Fruit fly (Drosophila melanogaster) whole organism, embryonic: ENCODE results near the gene His3.3A.

Source experiments
- CG10147 ChIP-seq: fragments of 200-800 bp; sonication (Bioruptor generic); optimal IDR thresholded peaks from 2 replicates; lab custom pipeline; 2019; ENCODE audit warnings: missing biosample characterization, mild to moderate bottlenecking, missing genetic modification characterization, moderate library complexity
- CG10267 ChIP-seq: fragments of 200-800 bp; sonication (Bioruptor generic); optimal IDR thresholded peaks from 2 replicates; lab custom pipeline; 2018; ENCODE audit warnings: missing biosample characterization, mild to moderate bottlenecking, missing genetic modification characterization, moderate library complexity
- CG10274 ChIP-seq: fragments of 200-800 bp; sonication (Bioruptor generic); optimal IDR thresholded peaks from 3 replicates; lab custom pipeline; 2017; ENCODE audit warnings: missing biosample characterization, mild to moderate bottlenecking, missing genetic modification characterization
- CG11504 ChIP-seq: fragments of 200-800 bp; sonication (Bioruptor generic); optimal IDR thresholded peaks from 3 replicates; lab custom pipeline; 2019; ENCODE audit warnings: missing biosample characterization, mild to moderate bottlenecking, missing genetic modification characterization, moderate library complexity
- CG12104 ChIP-seq: fragments of 200-800 bp; sonication (Bioruptor generic); optimal IDR thresholded peaks from 3 replicates; lab custom pipeline; 2016; ENCODE audit warnings: missing biosample characterization, missing genetic modification characterization
- CG12155 ChIP-seq: fragments of 200-800 bp; sonication (Bioruptor generic); optimal IDR thresholded peaks from 3 replicates; lab custom pipeline; 2016; ENCODE audit warnings: missing biosample characterization, missing genetic modification characterization
- CG13894 ChIP-seq: fragments of 200-800 bp; sonication (Bioruptor generic); optimal IDR thresholded peaks from 3 replicates; lab custom pipeline; 2018; ENCODE audit warnings: missing biosample characterization, mild to moderate bottlenecking, missing genetic modification characterization, moderate library complexity
- CG14050 ChIP-seq: fragments of 200-800 bp; sonication (Bioruptor generic); IDR thresholded peaks from 3 replicates; pipeline ENCODE4 v1.3.6; 2022; ENCODE audit warnings: missing biosample characterization, missing genetic modification characterization
- CG17385 ChIP-seq: fragments of 200-800 bp; sonication (Bioruptor generic); optimal IDR thresholded peaks from 3 replicates; lab custom pipeline; 2018; ENCODE audit warnings: missing biosample characterization, mild to moderate bottlenecking, missing genetic modification characterization
- CG18262 ChIP-seq: fragments of 200-800 bp; optimal IDR thresholded peaks from 3 replicates; lab custom pipeline; 2019; ENCODE audit warnings: missing biosample characterization, mild to moderate bottlenecking, missing genetic modification characterization, moderate library complexity
- CG18599 ChIP-seq: fragments of 200-800 bp; sonication (Bioruptor generic); optimal IDR thresholded peaks from 3 replicates; lab custom pipeline; 2017; ENCODE audit warnings: missing biosample characterization, missing genetic modification characterization, mild to moderate bottlenecking, moderate library complexity, missing genetic modification reagents
- CG2678 ChIP-seq: fragments of 200-800 bp; sonication (Bioruptor generic); optimal IDR thresholded peaks from 3 replicates; lab custom pipeline; 2019; ENCODE audit warnings: missing biosample characterization, mild to moderate bottlenecking, missing genetic modification characterization, moderate library complexity
- CG34376 ChIP-seq: fragments of 200-800 bp; sonication (Bioruptor generic); optimal IDR thresholded peaks from 2 replicates; lab custom pipeline; 2018; ENCODE audit warnings: missing biosample characterization, mild to moderate bottlenecking, missing genetic modification characterization
- CG34422 ChIP-seq: fragments of 200-800 bp; sonication (Bioruptor generic); IDR thresholded peaks from 3 replicates; pipeline ENCODE4 v1.3.6; 2022; ENCODE audit warnings: missing biosample characterization, missing genetic modification characterization
- CG4328 ChIP-seq: fragments of 200-800 bp; sonication (Bioruptor generic); optimal IDR thresholded peaks from 3 replicates; lab custom pipeline; 2017; ENCODE audit warnings: missing biosample characterization, missing genetic modification reagents, missing genetic modification characterization
- CG6254 ChIP-seq: fragments of 200-800 bp; sonication (Bioruptor generic); optimal IDR thresholded peaks from 3 replicates; lab custom pipeline; 2017; ENCODE audit warnings: mild to moderate bottlenecking, missing biosample characterization, missing genetic modification reagents, missing genetic modification characterization
- CG8944 ChIP-seq: fragments of 200-800 bp; sonication (Bioruptor generic); optimal IDR thresholded peaks from 3 replicates; lab custom pipeline; 2016; ENCODE audit warnings: missing biosample characterization, missing genetic modification characterization
- Camta ChIP-seq: fragments of 200-800 bp; sonication (Bioruptor generic); optimal IDR thresholded peaks from 2 replicates; lab custom pipeline; 2016; ENCODE audit warnings: missing biosample characterization, missing genetic modification characterization
- Deaf1 ChIP-seq: fragments of 200-800 bp; optimal IDR thresholded peaks from 3 replicates; lab custom pipeline; 2019; ENCODE audit warnings: missing biosample characterization, mild to moderate bottlenecking, missing genetic modification characterization, moderate library complexity
- Doc2 ChIP-seq: fragments of 200-800 bp; sonication (Bioruptor generic); IDR thresholded peaks from 2 replicates; pipeline ENCODE4 v1.3.6; 2022; ENCODE audit warnings: missing biosample characterization, missing genetic modification characterization
- Doc3 ChIP-seq: fragments of 200-800 bp; sonication (Bioruptor generic); IDR thresholded peaks from 3 replicates; pipeline ENCODE4 v1.3.6; 2022; ENCODE audit warnings: missing biosample characterization, missing genetic modification characterization; ENCODE audit not compliant: partially characterized antibody
- HLH54F ChIP-seq: fragments of 200-800 bp; sonication (Bioruptor generic); optimal IDR thresholded peaks from 3 replicates; lab custom pipeline; 2016; ENCODE audit warnings: missing biosample characterization, missing genetic modification characterization
- Jarid2 ChIP-seq: fragments of 200-800 bp; sonication (Bioruptor generic); optimal IDR thresholded peaks from 3 replicates; lab custom pipeline; 2017; ENCODE audit warnings: mild to moderate bottlenecking, missing biosample characterization, missing genetic modification reagents, missing genetic modification characterization
- Lhr ChIP-seq: fragments of 200-800 bp; sonication (Bioruptor generic); optimal IDR thresholded peaks from 3 replicates; lab custom pipeline; 2017; ENCODE audit warnings: mild to moderate bottlenecking, missing biosample characterization, missing genetic modification reagents, missing genetic modification characterization
- Med ChIP-seq: fragments of 200-800 bp; sonication (Bioruptor generic); peaks from one replicate; lab custom pipeline; 2016; ENCODE audit warnings: missing biosample characterization, missing genetic modification characterization, mild to moderate bottlenecking, inconsistent platforms, moderate library complexity
- Myb ChIP-seq: fragments of 200-800 bp; sonication (Bioruptor generic); optimal IDR thresholded peaks from 2 replicates; lab custom pipeline; 2016; ENCODE audit warnings: missing biosample characterization, missing genetic modification characterization
- NFAT ChIP-seq: fragments of 200-800 bp; sonication (Bioruptor generic); IDR thresholded peaks from 2 replicates; pipeline ENCODE4 v1.3.6; 2022; ENCODE audit warnings: missing biosample characterization, missing genetic modification characterization
- NK7.1 ChIP-seq: fragments of 200-800 bp; sonication (Bioruptor generic); optimal IDR thresholded peaks from 3 replicates; lab custom pipeline; 2016; ENCODE audit warnings: missing biosample characterization, missing genetic modification characterization
- Nf-YB ChIP-seq: fragments of 200-800 bp; sonication (Bioruptor generic); optimal IDR thresholded peaks from 3 replicates; lab custom pipeline; 2019; ENCODE audit warnings: missing biosample characterization, mild to moderate bottlenecking, missing genetic modification characterization, moderate library complexity
- Nf-YC ChIP-seq: fragments of 200-800 bp; optimal IDR thresholded peaks from 3 replicates; lab custom pipeline; 2019; ENCODE audit warnings: missing biosample characterization, mild to moderate bottlenecking, missing genetic modification characterization, moderate library complexity
- NfI ChIP-seq: fragments of 200-800 bp; sonication (Bioruptor generic); optimal IDR thresholded peaks from 3 replicates; lab custom pipeline; 2018; ENCODE audit warnings: missing biosample characterization, mild to moderate bottlenecking, missing genetic modification characterization, moderate library complexity
- Poxn ChIP-seq: fragments of 200-800 bp; sonication (Bioruptor generic); IDR thresholded peaks from 2 replicates; pipeline ENCODE4 v1.3.6; 2022; ENCODE audit warnings: missing biosample characterization, missing genetic modification characterization
- YL-1 ChIP-seq: fragments of 200-800 bp; sonication (Bioruptor generic); optimal IDR thresholded peaks from 3 replicates; lab custom pipeline; 2017; ENCODE audit warnings: missing biosample characterization, mild to moderate bottlenecking, missing genetic modification characterization
- bsh ChIP-seq, 2 experiments: fragments of 200-800 bp; sonication (Bioruptor generic); optimal IDR thresholded peaks; 2 replicates each; lab custom pipeline; 2017 to 2018; ENCODE audit warnings: mild to moderate bottlenecking in 2 of 2, missing biosample characterization in 2 of 2, missing genetic modification characterization in 2 of 2, moderate library complexity in 1 of 2
- btn ChIP-seq: fragments of 200-800 bp; sonication (Bioruptor generic); optimal IDR thresholded peaks from 2 replicates; lab custom pipeline; 2016; ENCODE audit warnings: missing biosample characterization, missing genetic modification characterization
- cg ChIP-seq: fragments of 200-800 bp; sonication (Bioruptor generic); optimal IDR thresholded peaks from 3 replicates; lab custom pipeline; 2019; ENCODE audit warnings: missing biosample characterization, mild to moderate bottlenecking, missing genetic modification characterization, moderate library complexity
- crp ChIP-seq, 2 experiments: fragments of 200-800 bp; sonication (Bioruptor generic); optimal IDR thresholded peaks; 2 replicates in 1 of 2; 3 replicates in 1 of 2; lab custom pipeline; 2017; ENCODE audit warnings: missing biosample characterization in 2 of 2, missing genetic modification characterization in 2 of 2, mild to moderate bottlenecking in 1 of 2, moderate library complexity in 1 of 2
- dimm ChIP-seq: fragments of 200-800 bp; sonication (Bioruptor generic); IDR thresholded peaks from 2 replicates; pipeline ENCODE4 v1.3.6; 2022; ENCODE audit warnings: missing biosample characterization, missing genetic modification characterization
- ewg ChIP-seq: fragments of 200-800 bp; sonication (Bioruptor generic); optimal IDR thresholded peaks from 3 replicates; lab custom pipeline; 2017; ENCODE audit warnings: mild to moderate bottlenecking, missing biosample characterization, missing genetic modification reagents, missing genetic modification characterization
- ftz-f1 ChIP-seq: fragments of 200-800 bp; sonication (Bioruptor generic); optimal IDR thresholded peaks from 2 replicates; lab custom pipeline; 2016; ENCODE audit warnings: missing biosample characterization, missing genetic modification characterization
- gem ChIP-seq: fragments of 200-800 bp; sonication (Bioruptor generic); optimal IDR thresholded peaks from 2 replicates; lab custom pipeline; 2019; ENCODE audit warnings: missing biosample characterization, mild to moderate bottlenecking, missing genetic modification characterization, moderate library complexity
- grn ChIP-seq: fragments of 200-800 bp; sonication (Bioruptor generic); optimal IDR thresholded peaks from 3 replicates; lab custom pipeline; 2017; ENCODE audit warnings: missing biosample characterization, missing genetic modification characterization
- lilli ChIP-seq: fragments of 200-800 bp; sonication (Bioruptor generic); optimal IDR thresholded peaks from 3 replicates; lab custom pipeline; 2016; ENCODE audit warnings: missing biosample characterization, missing genetic modification characterization
- row ChIP-seq: fragments of 200-800 bp; sonication (Bioruptor generic); IDR thresholded peaks from 3 replicates; pipeline ENCODE4 v1.3.6; 2022; ENCODE audit warnings: missing biosample characterization, missing genetic modification characterization
- slou ChIP-seq: fragments of 200-800 bp; sonication (Bioruptor generic); optimal IDR thresholded peaks from 3 replicates; lab custom pipeline; 2016; ENCODE audit warnings: missing biosample characterization, missing genetic modification characterization
- sna ChIP-seq: fragments of 200-800 bp; sonication (Bioruptor generic); IDR thresholded peaks from 2 replicates; pipeline ENCODE4 v1.3.6; 2022; ENCODE audit warnings: missing biosample characterization, missing genetic modification characterization; ENCODE audit not compliant: partially characterized antibody
- sob ChIP-seq: fragments of 200-800 bp; sonication (Bioruptor generic); IDR thresholded peaks from 2 replicates; pipeline ENCODE4 v1.3.6; 2022; ENCODE audit warnings: missing biosample characterization, missing genetic modification characterization
- sug ChIP-seq: fragments of 200-800 bp; optimal IDR thresholded peaks from 2 replicates; lab custom pipeline; 2019; ENCODE audit warnings: missing biosample characterization, mild to moderate bottlenecking, missing genetic modification characterization, moderate library complexity
- vnd ChIP-seq: fragments of 200-800 bp; sonication (Bioruptor generic); IDR thresholded peaks from 3 replicates; pipeline ENCODE4 v1.3.6; 2022; ENCODE audit warnings: missing biosample characterization, missing genetic modification characterization; ENCODE audit not compliant: partially characterized antibody

His3.3A gene

dm6 chr2L:5027321-5028069, 27.4 kb upstream of the His3.3A start (continued):
- TF ChIP-seq Camta (GFP tag; lab: Kevin White, UChicago) (no peak), gem (tag; lab: Kevin White, UChicago) (peak; percentile 44), NFAT (GFP tag; lab: Robert Waterston, UW) (no peak), grn (GFP tag; lab: Kevin White, UChicago) (no peak), Doc2 (no peak), YL-1 (GFP tag; lab: Kevin White, UChicago) (no peak), bsh (GFP tag; optimal IDR thresholded peaks at IDR 0.05; lab: Kevin White, UChicago) (no peak), NK7.1 (no peak), CG6254 (no peak), CG12104 (GFP tag; lab: Kevin White, UChicago) (no peak), CG18262 (tag; lab: Kevin White, UChicago) (peak; percentile 0), Deaf1 (tag; lab: Kevin White, UChicago) (peak; percentile 97), Doc3 (GFP tag; lab: Robert Waterston, UW) (0 out of 3 replicates have a peak, but pooled peaks have one; percentile 30), CG4328 (no peak), slou (GFP tag; lab: Kevin White, UChicago) (no peak), CG17385 (GFP tag; lab: Kevin White, UChicago) (no peak), crp (GFP tag; optimal IDR thresholded peaks at IDR 0.05; lab: Kevin White, UChicago) (no peak), sob (no peak), dimm (GFP tag; lab: Robert Waterston, UW) (no peak), CG11504 (tag; lab: Kevin White, UChicago) (peak; percentile 11), row (peak; percentile 57; the same call in 2 of the 3 replicates), ftz-f1 (GFP tag; lab: Kevin White, UChicago) (peak; percentile 37), ewg (no peak), CG10147 (GFP tag; lab: Kevin White, UChicago) (no peak), CG14050 (GFP tag; lab: Robert Waterston, UW) (no peak), vnd (no peak), CG34376 (peak; percentile 95), Nf-YC (tag; lab: Kevin White, UChicago) (peak; percentile 51), CG8944 (GFP tag; lab: Kevin White, UChicago) (no peak), Myb (no peak), CG18599 (peak; percentile 8), sug (tag; lab: Kevin White, UChicago) (peak; percentile 55), NfI (GFP tag; lab: Kevin White, UChicago) (no peak), CG2678 (tag; lab: Kevin White, UChicago) (peak; percentile 32), lilli (peak; percentile 9), Nf-YB (GFP tag; lab: Kevin White, UChicago) (peak; percentile 35), btn (GFP tag; lab: Kevin White, UChicago) (no peak), CG34422 (0 out of 3 replicates have a peak, but pooled peaks have one; percentile 20), CG10267 (tag; lab: Kevin White, UChicago) (no peak), sna (GFP tag; lab: Robert Waterston, UW) (no peak), Jarid2 (GFP tag; lab: Kevin White, UChicago) (peak; percentile 33), CG10274 (no peak), CG13894 (no peak), Poxn (no peak), HLH54F (GFP tag; lab: Kevin White, UChicago) (no peak), cg (GFP tag; lab: Kevin White, UChicago) (peak; percentile 46), Lhr (GFP tag; lab: Kevin White, UChicago) (no peak), Med (GFP tag; lab: Kevin White, UChicago) (no peak), CG12155 (GFP tag; lab: Kevin White, UChicago) (no peak)
